Worm (Caenorhabditis elegans) whole organism, L4 larva: ENCODE data around the gene Y53G8AR.9.
A peak's percentile ranks its signal among the peaks of the same experiment; 100 is the strongest.

Experiments used
- D1046.2 ChIP-seq: fragments of 200-800 bp; sonication (Bioruptor generic); IDR thresholded peaks from 2 replicates; pipeline ENCODE4 v1.3.6; 2022; ENCODE audit warnings: missing genetic modification characterization, missing compliant biosample characterization
- F37D6.2 ChIP-seq: sonication (generic microtip); optimal IDR thresholded peaks from 2 replicates; lab custom pipeline; 2016; ENCODE audit warnings: mild to moderate bottlenecking, missing genetic modification characterization, missing compliant biosample characterization
- F49E8.2 ChIP-seq: sonication (generic microtip); optimal IDR thresholded peaks from 2 replicates; lab custom pipeline; 2016; ENCODE audit warnings: missing compliant biosample characterization, mild to moderate bottlenecking, missing genetic modification characterization, borderline replicate concordance
- R02D3.7 ChIP-seq: fragments of 150-350 bp; sonication (generic microtip); optimal IDR thresholded peaks from 3 replicates; lab custom pipeline; 2014; ENCODE audit warnings: missing biosample characterization, missing genetic modification characterization
- Y5F2A.4 ChIP-seq: fragments of 200-800 bp; sonication (Bioruptor generic); optimal IDR thresholded peaks from 2 replicates; lab custom pipeline; 2018; ENCODE audit warnings: mild to moderate bottlenecking, missing genetic modification characterization, missing compliant biosample characterization
- aha-1 ChIP-seq: fragments of 150-350 bp; peaks from one replicate; lab custom pipeline; 2014; ENCODE audit warnings: missing biosample characterization, missing genetic modification characterization
- ama-1 ChIP-seq: fragments of 150-350 bp; optimal IDR thresholded peaks from 2 replicates; lab custom pipeline; 2014; ENCODE audit warnings: inconsistent platforms, mixed read lengths
- attf-4 ChIP-seq: sonication (generic microtip); optimal IDR thresholded peaks from 3 replicates; lab custom pipeline; 2017; ENCODE audit warnings: missing biosample characterization, missing genetic modification characterization
- ceh-20 ChIP-seq: fragments of 200-800 bp; sonication (Bioruptor generic); IDR thresholded peaks from 2 replicates; pipeline ENCODE4 v1.3.6; 2022; ENCODE audit warnings: missing genetic modification reagents, missing genetic modification characterization, missing compliant biosample characterization
- ceh-82 ChIP-seq: sonication (generic microtip); optimal IDR thresholded peaks from 2 replicates; lab custom pipeline; 2017; ENCODE audit warnings: missing biosample characterization, missing genetic modification characterization
- ces-1 ChIP-seq: fragments of 150-350 bp; sonication (generic microtip); optimal IDR thresholded peaks from 4 replicates; lab custom pipeline; 2014; ENCODE audit warnings: missing biosample characterization, missing genetic modification reagents, missing genetic modification characterization
- ctbp-1 ChIP-seq: fragments of 200-800 bp; sonication (Bioruptor generic); IDR thresholded peaks from 2 replicates; pipeline ENCODE4 v1.3.6; 2022; ENCODE audit warnings: missing genetic modification reagents, missing genetic modification characterization, missing compliant biosample characterization
- daf-16 ChIP-seq, 3 experiments: sonication (generic microtip); optimal IDR thresholded peaks; 2 replicates each; lab custom pipeline; 2016 to 2017; ENCODE audit warnings: missing genetic modification characterization in 3 of 3, missing genetic modification reagents in 3 of 3, mild to moderate bottlenecking in 2 of 3, missing compliant biosample characterization in 2 of 3, missing biosample characterization in 1 of 3, moderate library complexity in 1 of 3
- daf-19 ChIP-seq: fragments of 200-800 bp; sonication (Bioruptor generic); conservative IDR thresholded peaks from 2 replicates; pipeline ENCODE4 v1.3.6; 2022; ENCODE audit warnings: missing genetic modification characterization, missing compliant biosample characterization
- duxl-1 ChIP-seq: sonication (generic microtip); optimal IDR thresholded peaks from 2 replicates; lab custom pipeline; 2016; ENCODE audit warnings: mild to moderate bottlenecking, missing genetic modification characterization, moderate library complexity, missing compliant biosample characterization; ENCODE audit not compliant: poor library complexity
- egl-27 ChIP-seq: sonication (generic microtip); optimal IDR thresholded peaks from 3 replicates; lab custom pipeline; 2017; ENCODE audit warnings: missing biosample characterization, missing genetic modification reagents, missing genetic modification characterization
- fos-1 ChIP-seq: fragments of 150-350 bp; optimal IDR thresholded peaks from 2 replicates; lab custom pipeline; 2014; ENCODE audit warnings: missing biosample characterization, missing genetic modification characterization
- hif-1 ChIP-seq, 2 experiments: sonication (generic microtip); optimal IDR thresholded peaks; 2 replicates each; lab custom pipeline; 2016 to 2017; ENCODE audit warnings: missing compliant biosample characterization in 2 of 2, missing genetic modification characterization in 2 of 2, missing genetic modification reagents in 2 of 2, missing genotype in 2 of 2, mild to moderate bottlenecking in 1 of 2
- hlh-11 ChIP-seq: fragments of 200-800 bp; sonication (Bioruptor generic); optimal IDR thresholded peaks from 2 replicates; lab custom pipeline; 2018; ENCODE audit warnings: mild to moderate bottlenecking, missing genetic modification characterization, missing compliant biosample characterization
- lin-1 ChIP-seq: fragments of 200-800 bp; sonication (Bioruptor generic); IDR thresholded peaks from 2 replicates; pipeline ENCODE4 v1.3.6; 2022; ENCODE audit warnings: missing genetic modification reagents, missing genetic modification characterization, missing compliant biosample characterization
- lin-13 ChIP-seq: fragments of 150-350 bp; optimal IDR thresholded peaks from 2 replicates; lab custom pipeline; 2014; ENCODE audit warnings: missing biosample characterization, missing genetic modification reagents, missing genetic modification characterization
- lin-15B ChIP-seq: fragments of 150-350 bp; sonication (generic microtip); optimal IDR thresholded peaks from 3 replicates; lab custom pipeline; 2014; ENCODE audit warnings: missing biosample characterization, missing genetic modification characterization
- lin-38 ChIP-seq: fragments of 200-800 bp; sonication (Bioruptor generic); IDR thresholded peaks from 2 replicates; pipeline ENCODE4 v1.3.6; 2022; ENCODE audit warnings: missing genetic modification reagents, missing genetic modification characterization, missing compliant biosample characterization
- lin-39 ChIP-seq: fragments of 150-350 bp; optimal IDR thresholded peaks from 2 replicates; lab custom pipeline; 2014; ENCODE audit warnings: missing biosample characterization, missing genetic modification reagents, missing genetic modification characterization
- lsy-2 ChIP-seq, 2 experiments: fragments of 150-350 bp in 1 of 2; sonication (generic microtip) in 1 of 2; optimal IDR thresholded peaks; 2 replicates each; lab custom pipeline; 2014 to 2017; ENCODE audit warnings: missing biosample characterization in 2 of 2, missing genetic modification characterization in 2 of 2
- madf-9 ChIP-seq: fragments of 200-800 bp; sonication (Bioruptor generic); conservative IDR thresholded peaks from 2 replicates; pipeline ENCODE4 v1.3.6; 2022; ENCODE audit warnings: missing genetic modification reagents, missing genetic modification characterization, missing compliant biosample characterization
- mdl-1 ChIP-seq, 2 experiments: fragments of 150-350 bp in 1 of 2; sonication (generic microtip) in 1 of 2; optimal IDR thresholded peaks; 2 replicates each; lab custom pipeline; 2014 to 2017; ENCODE audit warnings: missing biosample characterization in 2 of 2, missing genetic modification characterization in 2 of 2
- nhr-102 ChIP-seq: sonication (generic microtip); optimal IDR thresholded peaks from 2 replicates; lab custom pipeline; 2016; ENCODE audit warnings: mild to moderate bottlenecking, missing genetic modification characterization, moderate library complexity, missing compliant biosample characterization
- nhr-11 ChIP-seq: fragments of 150-350 bp; optimal IDR thresholded peaks from 2 replicates; lab custom pipeline; 2014; ENCODE audit warnings: missing biosample characterization, missing genetic modification characterization
- nhr-111 ChIP-seq: fragments of 200-800 bp; sonication (Bioruptor generic); optimal IDR thresholded peaks from 2 replicates; lab custom pipeline; 2018; ENCODE audit warnings: mild to moderate bottlenecking, missing genetic modification characterization, missing compliant biosample characterization
- nhr-237 ChIP-seq: sonication (generic microtip); optimal IDR thresholded peaks from 2 replicates; lab custom pipeline; 2017; ENCODE audit warnings: missing biosample characterization, missing genetic modification characterization
- nhr-41 ChIP-seq: fragments of 200-800 bp; sonication (Bioruptor generic); IDR thresholded peaks from 2 replicates; pipeline ENCODE4 v1.3.6; 2022; ENCODE audit warnings: missing genetic modification reagents, missing genetic modification characterization, missing compliant biosample characterization
- nhr-48 ChIP-seq: sonication (generic microtip); optimal IDR thresholded peaks from 2 replicates; lab custom pipeline; 2016; ENCODE audit warnings: mild to moderate bottlenecking, missing genetic modification characterization, missing compliant biosample characterization
- nhr-6 ChIP-seq: fragments of 150-350 bp; optimal IDR thresholded peaks from 2 replicates; lab custom pipeline; 2014; ENCODE audit warnings: missing biosample characterization, missing genetic modification characterization
- nhr-76 ChIP-seq: fragments of 150-350 bp; optimal IDR thresholded peaks from 2 replicates; lab custom pipeline; 2014; ENCODE audit warnings: missing biosample characterization, missing genetic modification characterization
- php-3 ChIP-seq: fragments of 200-800 bp; sonication (Bioruptor generic); IDR thresholded peaks from 2 replicates; pipeline ENCODE4 v1.3.6; 2022; ENCODE audit warnings: missing genetic modification reagents, missing genetic modification characterization, missing compliant biosample characterization
- rbr-2 ChIP-seq: sonication (generic microtip); optimal IDR thresholded peaks from 2 replicates; lab custom pipeline; 2016; ENCODE audit warnings: missing genotype, missing genetic modification characterization, missing compliant biosample characterization
- set-16 ChIP-seq: fragments of 200-800 bp; sonication (Bioruptor generic); IDR thresholded peaks from 2 replicates; pipeline ENCODE4 v1.3.6; 2022; ENCODE audit warnings: missing genetic modification reagents, missing genetic modification characterization, missing compliant biosample characterization
- snpc-1.2 ChIP-seq: fragments of 200-800 bp; sonication (Bioruptor generic); IDR thresholded peaks from 2 replicates; pipeline ENCODE4 v1.3.6; 2022; ENCODE audit warnings: missing genetic modification reagents, missing genetic modification characterization, missing compliant biosample characterization
- spr-3 ChIP-seq: fragments of 200-800 bp; sonication (Bioruptor generic); optimal IDR thresholded peaks from 2 replicates; lab custom pipeline; 2018; ENCODE audit warnings: mild to moderate bottlenecking, missing genetic modification characterization, missing compliant biosample characterization
- tag-97 ChIP-seq: fragments of 200-800 bp; sonication (Bioruptor generic); IDR thresholded peaks from 2 replicates; pipeline ENCODE4 v1.3.6; 2022; ENCODE audit warnings: missing genetic modification characterization, missing compliant biosample characterization
- unc-39 ChIP-seq: sonication (generic microtip); optimal IDR thresholded peaks from 2 replicates; lab custom pipeline; 2017; ENCODE audit warnings: missing biosample characterization, missing genetic modification characterization
- unc-62 ChIP-seq, 3 experiments: fragments of 150-350 bp in 1 of 3; sonication (generic microtip); optimal IDR thresholded peaks in 2 of 3; peaks in 1 of 3; 1 replicate in 1 of 3; 2 replicates in 2 of 3; lab custom pipeline; 2014 to 2017; ENCODE audit warnings: missing biosample characterization in 3 of 3, missing genetic modification characterization in 3 of 3, missing genetic modification reagents in 3 of 3, missing genotype in 1 of 3
- zag-1 ChIP-seq: fragments of 150-350 bp; optimal IDR thresholded peaks from 2 replicates; lab custom pipeline; 2014; ENCODE audit warnings: missing biosample characterization, missing genetic modification characterization
- zfp-2 ChIP-seq: sonication (generic microtip); optimal IDR thresholded peaks from 2 replicates; lab custom pipeline; 2016; ENCODE audit warnings: mild to moderate bottlenecking, missing genetic modification characterization, missing compliant biosample characterization
- zfp-3 ChIP-seq: fragments of 200-800 bp; sonication (Bioruptor generic); conservative IDR thresholded peaks from 2 replicates; pipeline ENCODE4 v1.3.6; 2022; ENCODE audit warnings: missing genetic modification reagents, missing genetic modification characterization, missing compliant biosample characterization
- zip-11 ChIP-seq: fragments of 200-800 bp; sonication (Bioruptor generic); IDR thresholded peaks from 2 replicates; pipeline ENCODE4 v1.3.6; 2022; ENCODE audit warnings: missing genetic modification characterization, missing compliant biosample characterization
- ztf-7 ChIP-seq: fragments of 150-350 bp; optimal IDR thresholded peaks from 2 replicates; lab custom pipeline; 2014; ENCODE audit warnings: missing biosample characterization, missing genetic modification characterization

Y53G8AR.9 gene

DNA sequence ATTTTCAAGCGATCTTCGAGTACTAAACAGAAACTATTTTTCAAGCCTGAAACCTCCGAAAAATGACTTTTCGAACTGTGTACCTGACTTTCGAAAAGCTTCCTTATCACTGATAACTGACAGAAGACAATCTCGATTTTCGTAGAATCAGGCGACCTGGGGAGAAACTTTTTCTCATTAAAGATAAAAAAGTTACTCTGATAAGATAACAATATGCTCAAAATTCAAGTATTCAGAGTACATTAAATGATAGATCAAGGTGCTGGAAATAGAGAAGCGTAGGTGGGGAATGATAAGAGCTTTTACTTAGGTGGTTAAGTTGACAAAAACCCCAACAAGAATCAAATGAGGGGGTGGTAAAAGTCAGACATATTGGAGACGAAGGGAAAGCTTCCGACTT is 49.0 kb upstream of the Y53G8AR.9 start, which contains the start of gene prk-2 (continued):
- no peak for TF ChIP-seq fos-1
- TF ChIP-seq ama-1 (lab: Kevin White, UChicago): no peak
- no peak for TF ChIP-seq ztf-7 (tag; lab: Kevin White, UChicago)
- peak; percentile 9 for TF ChIP-seq nhr-48 (tag; lab: Kevin White, UChicago)
- no peak for TF ChIP-seq spr-3 (GFP tag; lab: Kevin White, UChicago)
- TF ChIP-seq daf-19 (GFP tag; lab: Robert Waterston, UW): no peak
- no peak for TF ChIP-seq nhr-41 (GFP tag; lab: Robert Waterston, UW)
- no peak for TF ChIP-seq ceh-82 (tag; lab: Kevin White, UChicago)
- TF ChIP-seq egl-27 (tag; lab: Kevin White, UChicago): no peak
- TF ChIP-seq hif-1 (tag; optimal IDR thresholded peaks at IDR 0.05; lab: Kevin White, UChicago): no peak
- TF ChIP-seq mdl-1 (tag; optimal IDR thresholded peaks at IDR 0.05; lab: Kevin White, UChicago): no peak
- no peak for TF ChIP-seq lin-38 (GFP tag; lab: Robert Waterston, UW)
- TF ChIP-seq aha-1: no peak
- TF ChIP-seq php-3 (GFP tag; lab: Robert Waterston, UW): peak; percentile 72; the same call in 1 of the 2 replicates
- no peak for TF ChIP-seq ceh-20 (GFP tag; lab: Robert Waterston, UW)
- TF ChIP-seq nhr-11 (tag; lab: Kevin White, UChicago): no peak
- TF ChIP-seq lin-39 (tag; lab: Kevin White, UChicago): no peak
- no peak for TF ChIP-seq tag-97 (GFP tag; lab: Robert Waterston, UW)
- no peak for TF ChIP-seq nhr-6 (tag; lab: Kevin White, UChicago)
- peak; percentile 82 for TF ChIP-seq hlh-11 (tag; lab: Kevin White, UChicago)
- TF ChIP-seq snpc-1.2: no peak
- no peak for TF ChIP-seq zfp-3
- TF ChIP-seq zfp-2: no peak
- no peak for TF ChIP-seq duxl-1 (tag; lab: Kevin White, UChicago)
- no peak for TF ChIP-seq lin-15B
- TF ChIP-seq zag-1 (tag; lab: Kevin White, UChicago): no peak
- TF ChIP-seq set-16 (GFP tag; lab: Robert Waterston, UW): no peak
- TF ChIP-seq F49E8.2 (tag; lab: Kevin White, UChicago): no peak
- TF ChIP-seq nhr-102 (tag; lab: Kevin White, UChicago): peak; percentile 10
- TF ChIP-seq nhr-111 (GFP tag; lab: Kevin White, UChicago): no peak
- no peak for TF ChIP-seq unc-62 (GFP tag; optimal IDR thresholded peaks at IDR 0.05 in 1 of 2; lab: Kevin White, UChicago)
- no peak for TF ChIP-seq unc-62 (tag; optimal IDR thresholded peaks at IDR 0.05; lab: Kevin White, UChicago)
- TF ChIP-seq attf-4: no peak
- TF ChIP-seq lin-13 (GFP tag; lab: Kevin White, UChicago): no peak
- no peak for TF ChIP-seq unc-39 (tag; lab: Kevin White, UChicago)
- no peak for TF ChIP-seq F37D6.2 (tag; lab: Kevin White, UChicago)
- no peak for TF ChIP-seq ces-1 (GFP tag; lab: Kevin White, UChicago)
- no peak for TF ChIP-seq ctbp-1 (GFP tag; lab: Robert Waterston, UW)
- TF ChIP-seq daf-16 (GFP tag; optimal IDR thresholded peaks at IDR 0.05; lab: Kevin White, UChicago): no peak
- TF ChIP-seq daf-16 (tag; optimal IDR thresholded peaks at IDR 0.05; lab: Kevin White, UChicago): peak; percentile 64
- no peak for TF ChIP-seq madf-9 (GFP tag; lab: Robert Waterston, UW)
- TF ChIP-seq D1046.2: no peak
- TF ChIP-seq R02D3.7 (tag; lab: Kevin White, UChicago): no peak
- TF ChIP-seq rbr-2 (tag; lab: Kevin White, UChicago): no peak
- peak in 1 of 2 experiments; percentile 1 for TF ChIP-seq lsy-2 (tag; optimal IDR thresholded peaks at IDR 0.05; lab: Kevin White, UChicago)
- no peak for TF ChIP-seq nhr-237 (tag; lab: Kevin White, UChicago)
- no peak for TF ChIP-seq zip-11 (GFP tag; lab: Robert Waterston, UW)
- TF ChIP-seq lin-1 (GFP tag; lab: Robert Waterston, UW): peak; percentile 65; the same call in 1 of the 2 replicates
- no peak for TF ChIP-seq Y5F2A.4
- no peak for TF ChIP-seq nhr-76
